Fruit fly (Drosophila melanogaster) whole organism, wandering third instar larva: Measurements from ENCODE around the gene PK1-R.

ENCODE experiments used
- CG32264 ChIP-seq: fragments of 200-800 bp; sonication (Bioruptor generic); optimal IDR thresholded peaks from 2 replicates; lab custom pipeline; 2016; ENCODE audit warnings: missing biosample characterization, missing genetic modification characterization
- CG9705 ChIP-seq: fragments of 200-800 bp; sonication (Bioruptor generic); optimal IDR thresholded peaks from 2 replicates; lab custom pipeline; 2018; ENCODE audit warnings: missing biosample characterization, mild to moderate bottlenecking, missing genetic modification characterization
- CrebA ChIP-seq: fragments of 200-800 bp; sonication (Bioruptor generic); optimal IDR thresholded peaks from 2 replicates; lab custom pipeline; 2016; ENCODE audit warnings: missing biosample characterization, mild to moderate bottlenecking, missing genetic modification characterization, borderline replicate concordance
- Dfd ChIP-seq: fragments of >200 bp; optimal IDR thresholded peaks from 2 replicates; lab custom pipeline; 2017; ENCODE audit warnings: missing biosample characterization, missing genetic modification characterization
- Dif ChIP-seq: fragments of 200-275, 200-300 bp; sonication (Bioruptor generic); optimal IDR thresholded peaks from 2 replicates; lab custom pipeline; 2018; ENCODE audit warnings: missing biosample characterization, missing genetic modification characterization; ENCODE audit not compliant: partially characterized antibody
- GATAd ChIP-seq: sonication (Bioruptor generic); optimal IDR thresholded peaks from 2 replicates; lab custom pipeline; 2016; ENCODE audit warnings: missing biosample characterization, missing genetic modification characterization
- Hnf4 ChIP-seq: fragments of 200-800 bp; sonication (Bioruptor generic); optimal IDR thresholded peaks from 2 replicates; lab custom pipeline; 2016; ENCODE audit warnings: missing biosample characterization, mild to moderate bottlenecking, missing genetic modification characterization
- Hr78 ChIP-seq: fragments of >200 bp; optimal IDR thresholded peaks from 2 replicates; lab custom pipeline; 2017; ENCODE audit warnings: missing biosample characterization, missing genetic modification characterization
- Hr83 ChIP-seq: fragments of 200-300 bp; sonication (Bioruptor generic); optimal IDR thresholded peaks from 2 replicates; lab custom pipeline; 2016; ENCODE audit warnings: missing biosample characterization, mild to moderate bottlenecking, missing genetic modification characterization, moderate library complexity; ENCODE audit not compliant: poor library complexity, severe bottlenecking
- Mio ChIP-seq: sonication (Bioruptor generic); optimal IDR thresholded peaks from 2 replicates; lab custom pipeline; 2016; ENCODE audit warnings: missing biosample characterization, missing genetic modification characterization
- Myc ChIP-seq: fragments of >200 bp; optimal IDR thresholded peaks from 2 replicates; lab custom pipeline; 2017
- Rel ChIP-seq, 2 experiments: fragments of 200-800 bp; sonication (Bioruptor generic) in 1 of 2; optimal IDR thresholded peaks; 2 replicates in 1 of 2; 3 replicates in 1 of 2; lab custom pipeline; 2016 to 2019; ENCODE audit warnings: mild to moderate bottlenecking in 2 of 2, missing biosample characterization in 2 of 2, missing genetic modification characterization in 2 of 2, moderate library complexity in 1 of 2
- Sp1 ChIP-seq: fragments of 200-800 bp; sonication (Bioruptor generic); optimal IDR thresholded peaks from 3 replicates; lab custom pipeline; 2019; ENCODE audit warnings: missing biosample characterization, mild to moderate bottlenecking, missing genetic modification characterization, moderate library complexity
- Vsx2 ChIP-seq: fragments of 200-300, 225-300 bp; sonication (Bioruptor generic); optimal IDR thresholded peaks from 2 replicates; lab custom pipeline; 2018; ENCODE audit warnings: missing biosample characterization, missing genetic modification characterization; ENCODE audit not compliant: partially characterized antibody
- br ChIP-seq: fragments of 200-800 bp; sonication (Bioruptor generic); optimal IDR thresholded peaks from 2 replicates; lab custom pipeline; 2016; ENCODE audit warnings: missing biosample characterization, missing genetic modification characterization
- dl ChIP-seq, 2 experiments: fragments of 175-275, 200-275 bp in 1 of 2; fragments of 200-275 bp in 1 of 2; sonication (Bioruptor generic); optimal IDR thresholded peaks; lab custom pipeline; 2018; ENCODE audit warnings: mild to moderate bottlenecking in 2 of 2, missing biosample characterization in 2 of 2, missing genetic modification characterization in 2 of 2, moderate library complexity in 2 of 2; ENCODE audit not compliant: partially characterized antibody in 2 of 2, insufficient read depth in 1 of 2
- dmrt93B ChIP-seq: fragments of 200-800 bp; sonication (Bioruptor generic); optimal IDR thresholded peaks from 2 replicates; lab custom pipeline; 2018; ENCODE audit warnings: missing biosample characterization, mild to moderate bottlenecking, missing genetic modification characterization
- dsf ChIP-seq: sonication (Bioruptor generic); optimal IDR thresholded peaks from 2 replicates; lab custom pipeline; 2016; ENCODE audit warnings: missing biosample characterization, missing genetic modification characterization, borderline replicate concordance
- ey ChIP-seq: fragments of 200-800 bp; sonication (Bioruptor generic); optimal IDR thresholded peaks from 2 replicates; lab custom pipeline; 2016; ENCODE audit warnings: missing biosample characterization, missing genetic modification characterization
- foxo ChIP-seq, 2 experiments: fragments of 200-800 bp; sonication (Bioruptor generic); optimal IDR thresholded peaks; 2 replicates in 1 of 2; 3 replicates in 1 of 2; lab custom pipeline; 2016 to 2017; ENCODE audit warnings: missing biosample characterization in 2 of 2, missing genetic modification characterization in 2 of 2
- fru ChIP-seq: fragments of 200-800 bp; sonication (Bioruptor generic); optimal IDR thresholded peaks from 3 replicates; lab custom pipeline; 2016; ENCODE audit warnings: missing biosample characterization, mild to moderate bottlenecking, missing genetic modification characterization
- jim ChIP-seq: fragments of 175-275, 200-325 bp; sonication (Bioruptor generic); optimal IDR thresholded peaks from 2 replicates; lab custom pipeline; 2016; ENCODE audit warnings: missing biosample characterization, mild to moderate bottlenecking, missing genetic modification characterization
- pan ChIP-seq: fragments of >200 bp; optimal IDR thresholded peaks from 2 replicates; lab custom pipeline; 2017
- sv ChIP-seq: fragments of 200-800 bp; sonication (Bioruptor generic); optimal IDR thresholded peaks from 3 replicates; lab custom pipeline; 2016; ENCODE audit warnings: missing biosample characterization, missing genetic modification characterization
- tai ChIP-seq: sonication (Bioruptor generic); optimal IDR thresholded peaks from 2 replicates; lab custom pipeline; 2016; ENCODE audit warnings: missing biosample characterization, missing genetic modification characterization
- usp ChIP-seq: fragments of >200 bp; optimal IDR thresholded peaks from 2 replicates; lab custom pipeline; 2017; ENCODE audit warnings: missing biosample characterization, missing genetic modification characterization

The PK1-R gene

DNA sequence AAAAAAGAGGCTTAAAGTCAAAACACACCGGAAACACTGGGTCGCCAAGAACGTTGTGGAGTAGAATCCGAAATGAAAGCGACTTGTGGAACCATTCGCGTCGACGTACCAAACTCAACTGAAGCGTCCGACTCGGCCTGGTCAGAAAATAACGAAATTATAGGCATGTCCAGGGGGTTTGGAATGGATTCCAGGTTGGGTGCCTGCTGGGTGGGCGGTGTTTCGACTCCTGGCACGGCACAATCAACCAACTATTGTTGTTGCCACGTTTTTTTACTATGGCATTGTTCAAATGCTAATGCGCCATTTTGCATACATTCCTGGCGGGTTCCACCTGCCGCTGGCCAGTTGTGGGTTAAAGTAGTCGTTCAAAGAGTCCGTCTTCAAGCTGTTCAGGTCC is 15.4 kb upstream of the PK1-R start, which contains the start of gene Kif19A:
Gene Kif19A, minus strand, starts transcription at position 101 of the 400 bp plus-strand sequence.
- TF ChIP-seq Hr78 (GFP tag; lab: Kevin White, UChicago) (no peak), dsf (GFP tag; lab: Kevin White, UChicago) (no peak), CG32264 (no peak), Rel (GFP tag; optimal IDR thresholded peaks at IDR 0.05; lab: Kevin White, UChicago) (no peak), Rel (tag; optimal IDR thresholded peaks at IDR 0.05; lab: Kevin White, UChicago) (no peak), dmrt93B (GFP tag; lab: Kevin White, UChicago) (no peak), Mio (GFP tag; lab: Kevin White, UChicago) (no peak), Myc (no peak), jim (GFP tag; lab: Kevin White, UChicago) (no peak), usp (GFP tag; lab: Kevin White, UChicago) (no peak)

DNA sequence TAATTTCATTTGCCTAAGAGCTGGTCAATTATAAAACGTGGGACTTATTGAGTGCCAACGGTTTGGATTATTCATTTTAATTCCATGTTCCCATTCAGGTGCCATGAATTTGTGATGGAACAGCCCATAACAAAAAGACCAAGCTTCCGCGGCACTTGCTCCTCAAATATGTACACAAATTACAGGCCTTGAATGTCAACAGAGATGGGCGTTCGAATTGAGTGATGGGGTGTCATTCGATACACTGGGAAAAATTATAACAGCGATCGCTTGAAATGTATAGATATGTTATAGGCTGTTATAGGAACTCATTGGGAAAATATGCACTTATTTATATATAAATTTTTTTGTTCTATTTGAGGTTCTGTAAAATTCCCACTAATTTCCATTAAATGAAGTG is 13.2 kb upstream of the PK1-R start:
- no peak for TF ChIP-seq foxo (GFP tag; optimal IDR thresholded peaks at IDR 0.05; lab: Kevin White, UChicago)
- no peak for TF ChIP-seq Vsx2 (GFP tag; lab: Kevin White, UChicago)
- TF ChIP-seq CG9705 (GFP tag; lab: Kevin White, UChicago): no peak
- TF ChIP-seq dsf (GFP tag; lab: Kevin White, UChicago): no peak
- TF ChIP-seq GATAd: no peak
- TF ChIP-seq pan (lab: Kevin White, UChicago): no peak
- TF ChIP-seq Sp1 (GFP tag; lab: Kevin White, UChicago): no peak
- no peak for TF ChIP-seq dl (GFP tag; optimal IDR thresholded peaks at IDR 0.05; lab: Kevin White, UChicago; ENCODE audit: insufficient read depth in 1 of 2, partially characterized antibody in 2 of 2)
- TF ChIP-seq Hnf4: no peak
- TF ChIP-seq Dfd (GFP tag; lab: Kevin White, UChicago): no peak
- no peak for TF ChIP-seq Dif (GFP tag; lab: Kevin White, UChicago)
- TF ChIP-seq CrebA (GFP tag; lab: Kevin White, UChicago): no peak
- no peak for TF ChIP-seq Hr78 (GFP tag; lab: Kevin White, UChicago)
- no peak for TF ChIP-seq sv (GFP tag; lab: Kevin White, UChicago)
- no peak for TF ChIP-seq br (GFP tag; lab: Kevin White, UChicago)

- no peak for TF ChIP-seq Rel (GFP tag; optimal IDR thresholded peaks at IDR 0.05; lab: Kevin White, UChicago)
- TF ChIP-seq Rel (tag; optimal IDR thresholded peaks at IDR 0.05; lab: Kevin White, UChicago): no peak
- TF ChIP-seq Vsx2 (GFP tag; lab: Kevin White, UChicago): no peak
- TF ChIP-seq dmrt93B (GFP tag; lab: Kevin White, UChicago): no peak
- TF ChIP-seq br (GFP tag; lab: Kevin White, UChicago): no peak
- TF ChIP-seq Mio (GFP tag; lab: Kevin White, UChicago): no peak
- TF ChIP-seq tai (GFP tag; lab: Kevin White, UChicago): no peak
- no peak for TF ChIP-seq CG32264
Observed at dm6 chr3R:14112066-14112465, 9.1 kb upstream of the PK1-R start, which contains the start of gene CG14357. TSS of gene CG14357 (minus strand) at chr3R:14112166.

DNA sequence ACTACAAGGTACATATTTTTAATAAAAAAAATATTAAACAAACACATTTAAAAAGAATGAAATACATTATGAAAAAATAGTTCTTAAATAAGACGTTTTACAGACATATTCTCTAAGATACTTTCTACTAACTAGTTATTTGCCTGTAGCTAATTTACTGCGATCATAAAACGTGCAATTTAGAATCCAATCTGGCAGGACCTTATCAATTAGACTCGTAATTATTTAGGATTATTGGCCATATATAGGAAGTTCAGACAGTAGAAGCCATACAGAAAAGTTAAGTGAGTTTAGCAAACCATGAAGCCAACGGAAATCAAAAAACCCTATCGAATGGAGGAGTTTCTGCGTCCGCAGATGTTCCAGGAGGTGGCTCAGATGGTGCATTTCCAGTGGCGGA is 6.2 kb upstream of the PK1-R start, which contains the start of gene Or88a:
Gene Or88a, plus strand, starts transcription at position 301 of the 400 bp plus-strand sequence.
- no peak for TF ChIP-seq Dfd (GFP tag; lab: Kevin White, UChicago)
- no peak for TF ChIP-seq Vsx2 (GFP tag; lab: Kevin White, UChicago)
- no peak for TF ChIP-seq Dif (GFP tag; lab: Kevin White, UChicago)
- no peak for TF ChIP-seq tai (GFP tag; lab: Kevin White, UChicago)

DNA sequence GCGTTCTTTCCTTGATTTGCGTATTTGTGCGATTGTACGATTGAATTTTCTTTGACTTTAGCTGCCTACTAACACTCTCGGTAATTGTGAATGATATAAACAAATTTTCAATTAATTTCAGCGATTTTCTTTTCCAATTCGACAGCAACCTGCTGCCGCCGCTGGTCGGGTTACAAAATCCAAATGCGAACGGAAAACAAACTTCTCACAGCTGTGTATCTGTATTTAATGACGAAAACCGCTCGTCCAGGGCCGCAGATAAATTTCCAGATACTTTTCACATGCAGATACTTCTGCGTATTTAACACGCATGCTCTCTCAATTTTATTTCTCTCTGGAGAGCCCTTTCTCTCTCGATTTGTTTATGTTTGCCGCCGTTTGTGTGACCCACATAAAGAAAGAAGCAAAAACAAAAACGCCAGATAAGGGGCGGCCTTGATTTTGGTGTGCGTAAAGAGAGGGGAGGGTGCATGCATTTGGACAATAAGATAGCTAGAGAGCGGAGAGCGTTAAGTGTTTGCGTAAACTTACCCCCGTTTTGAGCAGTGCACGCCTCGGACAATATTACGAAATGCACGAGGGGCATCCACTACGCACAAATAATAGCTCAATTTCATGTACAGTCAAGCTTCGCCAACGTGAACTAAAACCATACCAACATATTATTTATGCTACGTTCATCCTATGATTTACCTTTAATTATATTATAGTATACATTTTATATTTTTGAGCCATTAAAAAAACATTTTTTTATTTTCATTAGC is 5.4 kb upstream of the PK1-R start, which contains the start of gene CG12402:
Gene CG12402, minus strand, starts transcription at position 164 of the 764 bp plus-strand sequence.
- TF ChIP-seq foxo (GFP tag; optimal IDR thresholded peaks at IDR 0.05; lab: Kevin White, UChicago): peak in 1 of 2 experiments; percentile 13
- no peak for TF ChIP-seq Hr78 (GFP tag; lab: Kevin White, UChicago)
- TF ChIP-seq fru (GFP tag; lab: Kevin White, UChicago): peak; percentile 19
- TF ChIP-seq sv (GFP tag; lab: Kevin White, UChicago): peak; percentile 41
- TF ChIP-seq Hnf4: no peak
- peak; percentile 34 for TF ChIP-seq Dif (GFP tag; lab: Kevin White, UChicago)
- TF ChIP-seq Hr83 (GFP tag; lab: Kevin White, UChicago): no peak
- no peak for TF ChIP-seq Vsx2 (GFP tag; lab: Kevin White, UChicago)
- TF ChIP-seq usp (GFP tag; lab: Kevin White, UChicago): no peak
- no peak for TF ChIP-seq CG9705 (GFP tag; lab: Kevin White, UChicago)
- no peak for TF ChIP-seq jim (GFP tag; lab: Kevin White, UChicago)
- TF ChIP-seq dsf (GFP tag; lab: Kevin White, UChicago): no peak
- TF ChIP-seq ey (GFP tag; lab: Kevin White, UChicago): no peak
